Worm (Caenorhabditis elegans) whole organism, late embryonic: ENCODE data around the gene M02F4.2.

Experiments used
- ceh-48 ChIP-seq: sonication (generic microtip); optimal IDR thresholded peaks from 2 replicates; lab custom pipeline; 2016; ENCODE audit warnings: missing genetic modification characterization, inconsistent platforms, missing compliant biosample characterization
- ceh-9 ChIP-seq: sonication (generic microtip); optimal IDR thresholded peaks from 2 replicates; lab custom pipeline; 2016; ENCODE audit warnings: mild to moderate bottlenecking, missing genetic modification characterization, inconsistent platforms, missing compliant biosample characterization
- nfya-1 ChIP-seq: sonication (generic microtip); optimal IDR thresholded peaks from 2 replicates; lab custom pipeline; 2017; ENCODE audit warnings: missing genetic modification characterization, mild to moderate bottlenecking, missing compliant biosample characterization, antibody characterized with exemption, moderate library complexity
- odd-2 ChIP-seq: sonication (generic microtip); optimal IDR thresholded peaks from 2 replicates; lab custom pipeline; 2017; ENCODE audit warnings: antibody characterized with exemption, mild to moderate bottlenecking, missing genetic modification characterization, missing compliant biosample characterization
- unc-42 ChIP-seq: sonication (generic microtip); optimal IDR thresholded peaks from 2 replicates; lab custom pipeline; 2016; ENCODE audit warnings: missing genotype, missing genetic modification characterization, missing compliant biosample characterization

DNA sequence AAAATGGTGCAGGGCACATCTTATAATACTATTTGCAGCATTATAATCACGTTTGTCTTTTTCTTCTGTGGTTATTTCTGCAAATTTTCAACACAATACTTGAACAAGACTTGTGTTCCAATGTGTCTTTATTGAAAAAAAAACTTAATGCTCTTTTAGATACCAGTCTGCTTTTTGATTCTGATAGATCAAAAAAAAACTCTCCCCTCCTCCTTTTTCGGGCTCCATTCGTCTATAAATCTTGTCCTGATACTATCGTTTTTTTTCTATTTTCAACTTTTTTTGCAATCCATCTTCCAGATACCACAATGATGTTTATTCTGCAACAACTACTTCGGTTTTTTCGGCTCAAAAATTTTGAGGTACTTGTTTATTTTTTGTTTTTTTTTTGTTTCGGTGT lies 46.7 kb upstream of the M02F4.2 start, which contains the start of gene twk-16:
- TF ChIP-seq ceh-9 (tag; lab: Kevin White, UChicago) (no peak), odd-2 (tag; lab: Kevin White, UChicago) (no peak), unc-42 (tag; lab: Kevin White, UChicago) (no peak), ceh-48 (tag; lab: Kevin White, UChicago) (no peak), nfya-1 (tag; lab: Kevin White, UChicago) (no peak)
